ENCODE assay signal across 5 worm cellular contexts in the genomic region with DNA sequence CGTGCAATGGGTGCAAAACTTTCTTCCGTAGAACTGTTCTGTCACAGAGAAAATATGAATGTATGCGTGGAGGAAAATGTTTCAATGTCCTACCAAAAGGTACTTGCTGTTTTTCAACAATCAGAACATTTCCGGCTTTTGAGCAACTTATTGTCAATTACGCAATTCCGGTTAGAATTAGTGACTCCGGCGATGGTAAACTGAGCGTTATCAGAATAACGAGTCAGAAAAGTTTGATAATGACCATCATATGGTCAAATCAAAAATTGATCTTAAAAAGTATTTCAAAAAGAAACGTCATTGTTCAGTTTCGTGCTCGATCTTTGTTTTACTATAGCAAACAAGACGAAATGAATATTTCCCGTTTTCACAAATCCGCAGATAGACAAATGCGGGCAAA.
A peak's percentile ranks its signal among the peaks of the same experiment; 100 is the strongest.
TF ChIP-seq lines count a peak whose summit lies in the region.

No protein-coding gene starts in this region.

TF ChIP-seq in whole organism, L1 larva, 84 proteins besides CTCF, POLR2A, EP300 and RAD21:
- TF ChIP-seq efl-1 (optimal IDR thresholded peaks at IDR 0.05; lab: Kevin White, UChicago) (no peak), efl-1 (GFP tag; optimal IDR thresholded peaks at IDR 0.05 in 1 of 2; lab: Kevin White, UChicago) (no peak), elt-2 (tag; optimal IDR thresholded peaks at IDR 0.05; lab: Kevin White, UChicago) (peak; percentile 34)
TF ChIP-seq in whole organism, L1 larva: peak in this region for 1.

TF ChIP-seq in whole organism, L2 larva, 48 proteins besides CTCF, POLR2A, EP300 and RAD21:
- TF ChIP-seq egl-27 (tag; optimal IDR thresholded peaks at IDR 0.05; lab: Kevin White, UChicago): no peak
- peak; percentile 1 for TF ChIP-seq sma-9 (GFP tag; optimal IDR thresholded peaks at IDR 0.05; lab: Kevin White, UChicago)
- TF ChIP-seq sma-9 (tag; optimal IDR thresholded peaks at IDR 0.05; lab: Kevin White, UChicago): no peak
- peak; percentile 62 for TF ChIP-seq fos-1 (tag; optimal IDR thresholded peaks at IDR 0.05; lab: Kevin White, UChicago)
- TF ChIP-seq nhr-77 (tag; optimal IDR thresholded peaks at IDR 0.05; lab: Kevin White, UChicago): no peak

TF ChIP-seq in whole organism, L3 larva, 47 proteins besides CTCF, POLR2A, EP300 and RAD21:
- peak; percentile 7 for TF ChIP-seq pha-4 (tag; optimal IDR thresholded peaks at IDR 0.05; lab: Kevin White, UChicago)
- TF ChIP-seq nhr-28 (tag; optimal IDR thresholded peaks at IDR 0.05; lab: Kevin White, UChicago): no peak
- TF ChIP-seq nhr-11 (tag; optimal IDR thresholded peaks at IDR 0.05; lab: Kevin White, UChicago): no peak
- no peak for TF ChIP-seq elt-3 (tag; optimal IDR thresholded peaks at IDR 0.05; lab: Kevin White, UChicago)
- no peak for TF ChIP-seq fkh-2 (tag; optimal IDR thresholded peaks at IDR 0.05; lab: Kevin White, UChicago)
- peak; percentile 60 for TF ChIP-seq elt-2 (tag; optimal IDR thresholded peaks at IDR 0.05; lab: Kevin White, UChicago)
- TF ChIP-seq ceh-16 (tag; optimal IDR thresholded peaks at IDR 0.05; lab: Kevin White, UChicago): no peak
- TF ChIP-seq ceh-28 (tag; optimal IDR thresholded peaks at IDR 0.05; lab: Kevin White, UChicago): no peak
- TF ChIP-seq pqm-1 (tag; optimal IDR thresholded peaks at IDR 0.05; lab: Kevin White, UChicago): peak; percentile 40
- TF ChIP-seq ceh-82 (tag; optimal IDR thresholded peaks at IDR 0.05; lab: Kevin White, UChicago): no peak

TF ChIP-seq in whole organism, L4 larva, 104 proteins besides CTCF, POLR2A, EP300 and RAD21:
- TF ChIP-seq jun-1 (tag; optimal IDR thresholded peaks at IDR 0.05; lab: Kevin White, UChicago): no peak
- TF ChIP-seq lin-38 (GFP tag; IDR thresholded peaks at IDR 0.05; lab: Robert Waterston, UW): no peak
- no peak for TF ChIP-seq fkh-10 (GFP tag; optimal IDR thresholded peaks at IDR 0.05; lab: Kevin White, UChicago)
- TF ChIP-seq pqm-1 (tag; optimal IDR thresholded peaks at IDR 0.05; lab: Kevin White, UChicago): peak; percentile 55
- no peak for TF ChIP-seq daf-16 (GFP tag; optimal IDR thresholded peaks at IDR 0.05; lab: Kevin White, UChicago)
- TF ChIP-seq daf-16 (tag; optimal IDR thresholded peaks at IDR 0.05; lab: Kevin White, UChicago): peak; percentile 40
- peak in 1 of 2 experiments; percentile 44 for TF ChIP-seq unc-62 (GFP tag; optimal IDR thresholded peaks at IDR 0.05 in 1 of 2; lab: Kevin White, UChicago)
- TF ChIP-seq unc-62 (tag; optimal IDR thresholded peaks at IDR 0.05; lab: Kevin White, UChicago): no peak
- peak; percentile 32 for TF ChIP-seq dmd-6 (GFP tag; IDR thresholded peaks at IDR 0.05; lab: Robert Waterston, UW)
- peak; percentile 4 for TF ChIP-seq nhr-28 (tag; optimal IDR thresholded peaks at IDR 0.05; lab: Kevin White, UChicago)
- no peak for TF ChIP-seq Y75B8A.6 (GFP tag; IDR thresholded peaks at IDR 0.05; lab: Robert Waterston, UW)

TF ChIP-seq in whole organism, young adult, 124 proteins besides CTCF, POLR2A, EP300 and RAD21:
- TF ChIP-seq nhr-120 (GFP tag; IDR thresholded peaks at IDR 0.05; lab: Robert Waterston, UW): 0 out of 2 replicates have a peak, but pooled peaks have one; percentile 57
- TF ChIP-seq nhr-80 (tag; optimal IDR thresholded peaks at IDR 0.05; lab: Kevin White, UChicago): peak; percentile 38
- TF ChIP-seq attf-6 (GFP tag; IDR thresholded peaks at IDR 0.05; lab: Robert Waterston, UW): no peak
TF ChIP-seq in whole organism, young adult: peak in this region for 2.
